Worm (Caenorhabditis elegans) whole organism, late embryonic: ENCODE data around the gene fipp-1.

ENCODE experiments used
- Y22D7AL.16 ChIP-seq: sonication (generic microtip); optimal IDR thresholded peaks from 2 replicates; lab custom pipeline; 2016; ENCODE audit warnings: missing genetic modification characterization, missing compliant biosample characterization
- ceh-2 ChIP-seq: sonication (generic microtip); optimal IDR thresholded peaks from 2 replicates; lab custom pipeline; 2016; ENCODE audit warnings: missing genotype, missing genetic modification characterization, missing compliant biosample characterization
- ceh-30 ChIP-seq: fragments of 150-350 bp; optimal IDR thresholded peaks from 2 replicates; lab custom pipeline; 2014; ENCODE audit warnings: missing biosample characterization, missing genetic modification characterization
- ceh-9 ChIP-seq: sonication (generic microtip); optimal IDR thresholded peaks from 2 replicates; lab custom pipeline; 2016; ENCODE audit warnings: mild to moderate bottlenecking, missing genetic modification characterization, inconsistent platforms, missing compliant biosample characterization
- elt-4 ChIP-seq: sonication (generic microtip); optimal IDR thresholded peaks from 2 replicates; lab custom pipeline; 2016; ENCODE audit warnings: missing genetic modification characterization, missing compliant biosample characterization
- nfya-1 ChIP-seq: sonication (generic microtip); optimal IDR thresholded peaks from 2 replicates; lab custom pipeline; 2017; ENCODE audit warnings: missing genetic modification characterization, mild to moderate bottlenecking, missing compliant biosample characterization, antibody characterized with exemption, moderate library complexity
- pax-1 ChIP-seq: fragments of 150-350 bp; optimal IDR thresholded peaks from 2 replicates; lab custom pipeline; 2014; ENCODE audit warnings: missing biosample characterization, missing genetic modification characterization
- pqm-1 ChIP-seq: sonication (generic microtip); optimal IDR thresholded peaks from 2 replicates; lab custom pipeline; 2016; ENCODE audit warnings: missing genetic modification characterization, missing compliant biosample characterization
- sdc-2 ChIP-seq: sonication (generic microtip); optimal IDR thresholded peaks from 2 replicates; lab custom pipeline; 2016; ENCODE audit warnings: missing genotype, missing genetic modification characterization, missing compliant biosample characterization
- syd-9 ChIP-seq: sonication (generic microtip); optimal IDR thresholded peaks from 2 replicates; lab custom pipeline; 2016; ENCODE audit warnings: mild to moderate bottlenecking, missing genetic modification characterization, moderate library complexity, missing compliant biosample characterization
- tbx-2 ChIP-seq: sonication (generic microtip); optimal IDR thresholded peaks from 2 replicates; lab custom pipeline; 2016; ENCODE audit warnings: missing genetic modification characterization, missing compliant biosample characterization
- unc-3 ChIP-seq, 2 experiments: fragments of 200-800 bp in 1 of 2; sonication (Bioruptor generic) in 1 of 2; sonication (generic microtip) in 1 of 2; conservative IDR thresholded peaks in 1 of 2; optimal IDR thresholded peaks in 1 of 2; 2 replicates each; pipeline versions ENCODE4 v1.3.6 to Lab custom; 2016 to 2022; ENCODE audit warnings: missing compliant biosample characterization in 2 of 2, missing genetic modification characterization in 2 of 2, missing genetic modification reagents in 1 of 2

- TF ChIP-seq sdc-2 (tag; lab: Kevin White, UChicago) (no peak), pax-1 (tag; lab: Kevin White, UChicago) (no peak), ceh-2 (tag; lab: Kevin White, UChicago) (no peak), ceh-9 (tag; lab: Kevin White, UChicago) (no peak), syd-9 (no peak), tbx-2 (no peak), Y22D7AL.16 (no peak), unc-3 (GFP tag; conservative IDR thresholded peaks at IDR 0.05; lab: Robert Waterston, UW) (no peak), unc-3 (tag; optimal IDR thresholded peaks at IDR 0.05; lab: Kevin White, UChicago) (no peak), elt-4 (tag; lab: Kevin White, UChicago) (no peak), nfya-1 (tag; lab: Kevin White, UChicago) (no peak), pqm-1 (tag; lab: Kevin White, UChicago) (no peak), ceh-30 (no peak)
Measured at ce11 chrV:4384482-4384881, 12.9 kb downstream of the fipp-1 start, which contains the start of gene F13A2.2.
